Fruit fly (Drosophila melanogaster) whole organism, prepupa: Measurements from ENCODE around the gene CG32591.

Experiments
- CG4318 ChIP-seq: fragments of 200-800 bp; sonication (Bioruptor generic); optimal IDR thresholded peaks from 3 replicates; lab custom pipeline; 2017; ENCODE audit warnings: missing biosample characterization, mild to moderate bottlenecking, missing genetic modification characterization
- CG6808 ChIP-seq: fragments of 200-800 bp; sonication (Bioruptor generic); optimal IDR thresholded peaks from 3 replicates; lab custom pipeline; 2017; ENCODE audit warnings: missing biosample characterization, missing genetic modification characterization, mild to moderate bottlenecking, moderate library complexity, missing genetic modification reagents
- Eip78C ChIP-seq: fragments of 200-800 bp; sonication (Bioruptor generic); peaks from one replicate; lab custom pipeline; 2016; ENCODE audit warnings: missing biosample characterization, missing genetic modification characterization
- Ets21C ChIP-seq: fragments of 200-800 bp; sonication (Bioruptor generic); optimal IDR thresholded peaks from 3 replicates; lab custom pipeline; 2016; ENCODE audit warnings: missing biosample characterization, missing genetic modification characterization
- Ets96B ChIP-seq: fragments of 200-800 bp; optimal IDR thresholded peaks from 2 replicates; lab custom pipeline; 2019; ENCODE audit warnings: missing biosample characterization, mild to moderate bottlenecking, missing genetic modification characterization, moderate library complexity
- Lpt ChIP-seq: fragments of 200-800 bp; sonication (Bioruptor generic); optimal IDR thresholded peaks from 3 replicates; lab custom pipeline; 2016; ENCODE audit warnings: missing biosample characterization, missing genetic modification characterization
- Sox102F ChIP-seq: fragments of 200-800 bp; sonication (Bioruptor generic); optimal IDR thresholded peaks from 2 replicates; lab custom pipeline; 2016; ENCODE audit warnings: missing biosample characterization, mild to moderate bottlenecking, missing genetic modification characterization

DNA sequence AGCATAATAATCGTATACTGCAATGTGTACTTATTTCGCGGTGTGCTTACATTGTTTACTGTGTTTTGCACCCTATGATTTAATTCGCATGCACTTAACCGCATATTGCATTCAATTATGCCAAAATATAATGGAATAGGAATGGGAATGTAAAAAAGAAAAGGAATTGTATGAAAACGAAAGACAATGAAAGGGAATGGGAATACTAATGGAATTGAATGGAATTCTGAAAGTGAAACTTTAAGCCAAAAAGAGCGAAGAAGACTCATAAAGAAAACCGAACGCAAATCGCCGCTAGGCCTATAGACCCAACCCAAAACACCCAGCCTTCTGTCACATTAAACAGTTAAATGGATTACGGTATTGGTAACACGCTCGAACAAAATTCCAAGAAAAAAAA lies 34.9 kb downstream of the CG32591 start:
- TF ChIP-seq Ets21C (GFP tag; lab: Kevin White, UChicago): no peak
- TF ChIP-seq Lpt: no peak
- no peak for TF ChIP-seq Sox102F (GFP tag; lab: Kevin White, UChicago)
- TF ChIP-seq Eip78C (GFP tag; lab: Kevin White, UChicago): no peak
- TF ChIP-seq Ets96B (tag; lab: Kevin White, UChicago): no peak
- no peak for TF ChIP-seq CG4318
- TF ChIP-seq CG6808 (GFP tag; lab: Kevin White, UChicago): no peak
